Worm (Caenorhabditis elegans) whole organism, mixed stage, embryonic: ENCODE results near the gene ZC190.5.
"Not testable (repeated sequence)": the region's sequence is repeated elsewhere in the genome, so short reads cannot be mapped to it uniquely, and the experiment has no call there.

Experiments
- bed-3 ChIP-seq: fragments of 200-800 bp; sonication (Bioruptor generic); optimal IDR thresholded peaks from 3 replicates; lab custom pipeline; 2018; ENCODE audit warnings: mild to moderate bottlenecking, missing genetic modification characterization, moderate library complexity, missing compliant biosample characterization
- blmp-1 ChIP-seq: fragments of 150-350 bp; optimal IDR thresholded peaks from 2 replicates; lab custom pipeline; 2014; ENCODE audit warnings: missing biosample characterization, missing genetic modification characterization
- ceh-39 ChIP-seq: fragments of 150-350 bp; optimal IDR thresholded peaks from 2 replicates; lab custom pipeline; 2014; ENCODE audit warnings: missing biosample characterization, missing genetic modification characterization
- ceh-43 ChIP-seq: fragments of 200-800 bp; sonication (Bioruptor generic); optimal IDR thresholded peaks from 2 replicates; lab custom pipeline; 2018; ENCODE audit warnings: mild to moderate bottlenecking, missing genetic modification characterization, moderate library complexity, missing compliant biosample characterization
- ceh-83 ChIP-seq: fragments of 200-800 bp; sonication (Bioruptor generic); optimal IDR thresholded peaks from 2 replicates; lab custom pipeline; 2018; ENCODE audit warnings: mild to moderate bottlenecking, missing genetic modification characterization, missing compliant biosample characterization
- ces-1 ChIP-seq: fragments of 150-350 bp; optimal IDR thresholded peaks from 2 replicates; lab custom pipeline; 2014; ENCODE audit warnings: missing biosample characterization, missing genetic modification reagents, missing genetic modification characterization
- cnd-1 ChIP-seq: fragments of 200-800 bp; sonication (Bioruptor generic); optimal IDR thresholded peaks from 2 replicates; lab custom pipeline; 2018; ENCODE audit warnings: mild to moderate bottlenecking, missing genetic modification characterization, missing compliant biosample characterization
- drap-1 ChIP-seq: fragments of 200-800 bp; sonication (Bioruptor generic); optimal IDR thresholded peaks from 3 replicates; lab custom pipeline; 2018; ENCODE audit warnings: mild to moderate bottlenecking, missing genetic modification characterization, missing compliant biosample characterization
- elt-1 ChIP-seq: sonication (generic microtip); optimal IDR thresholded peaks from 2 replicates; lab custom pipeline; 2017; ENCODE audit warnings: missing genetic modification characterization, mild to moderate bottlenecking, missing compliant biosample characterization, antibody characterized with exemption, moderate library complexity, borderline replicate concordance; ENCODE audit not compliant: insufficient read depth
- elt-3 ChIP-seq: fragments of 150-350 bp; optimal IDR thresholded peaks from 2 replicates; lab custom pipeline; 2014; ENCODE audit warnings: missing biosample characterization, missing genetic modification characterization
- flh-1 ChIP-seq: fragments of 200-800 bp; sonication (Bioruptor generic); optimal IDR thresholded peaks from 2 replicates; lab custom pipeline; 2018; ENCODE audit warnings: mild to moderate bottlenecking, missing genetic modification characterization, moderate library complexity, missing compliant biosample characterization
- ham-2 ChIP-seq: fragments of 200-800 bp; sonication (Bioruptor generic); optimal IDR thresholded peaks from 2 replicates; lab custom pipeline; 2018; ENCODE audit warnings: mild to moderate bottlenecking, missing genetic modification characterization, missing compliant biosample characterization
- hlh-1 ChIP-seq: fragments of 150-350 bp; optimal IDR thresholded peaks from 2 replicates; lab custom pipeline; 2014; ENCODE audit warnings: missing biosample characterization, missing genetic modification reagents, missing genetic modification characterization
- lin-13 ChIP-seq: fragments of 150-350 bp; optimal IDR thresholded peaks from 2 replicates; lab custom pipeline; 2014; ENCODE audit warnings: missing biosample characterization, missing genetic modification characterization
- lin-32 ChIP-seq: fragments of 200-800 bp; sonication (Bioruptor generic); optimal IDR thresholded peaks from 2 replicates; lab custom pipeline; 2018; ENCODE audit warnings: mild to moderate bottlenecking, missing genetic modification characterization, missing compliant biosample characterization
- mab-5 ChIP-seq: fragments of 150-350 bp; optimal IDR thresholded peaks from 2 replicates; lab custom pipeline; 2014; ENCODE audit warnings: missing biosample characterization, missing genetic modification characterization
- mep-1 ChIP-seq: fragments of 150-350 bp; optimal IDR thresholded peaks from 2 replicates; lab custom pipeline; 2017; ENCODE audit warnings: missing biosample characterization, missing genetic modification reagents, missing genetic modification characterization, inconsistent platforms
- mls-2 ChIP-seq: sonication (generic microtip); optimal IDR thresholded peaks from 2 replicates; lab custom pipeline; 2016; ENCODE audit warnings: mild to moderate bottlenecking, missing genetic modification characterization, moderate library complexity, missing compliant biosample characterization
- nhr-12 ChIP-seq: fragments of 150-350 bp; optimal IDR thresholded peaks from 2 replicates; lab custom pipeline; 2014; ENCODE audit warnings: missing biosample characterization, missing genetic modification characterization
- nhr-2 ChIP-seq: fragments of 150-350 bp; optimal IDR thresholded peaks from 2 replicates; lab custom pipeline; 2014; ENCODE audit warnings: missing biosample characterization, missing genetic modification characterization
- nhr-28 ChIP-seq: fragments of 150-350 bp; optimal IDR thresholded peaks from 2 replicates; lab custom pipeline; 2014; ENCODE audit warnings: missing biosample characterization, missing genetic modification characterization
- nhr-76 ChIP-seq: sonication (generic microtip); optimal IDR thresholded peaks from 2 replicates; lab custom pipeline; 2017; ENCODE audit warnings: missing biosample characterization, missing genetic modification characterization
- pha-4 ChIP-seq: fragments of 150-350 bp; optimal IDR thresholded peaks from 2 replicates; lab custom pipeline; 2018; ENCODE audit warnings: missing biosample characterization, missing genetic modification reagents, missing genetic modification characterization
- sem-2 ChIP-seq: fragments of 200-800 bp; sonication (Bioruptor generic); optimal IDR thresholded peaks from 2 replicates; lab custom pipeline; 2018; ENCODE audit warnings: mild to moderate bottlenecking, missing genetic modification characterization, missing compliant biosample characterization
- snpc-4 ChIP-seq: fragments of 150-350 bp; optimal IDR thresholded peaks from 2 replicates; lab custom pipeline; 2014; ENCODE audit warnings: missing biosample characterization, missing genetic modification characterization
- sptf-1 ChIP-seq: sonication (generic microtip); optimal IDR thresholded peaks from 2 replicates; lab custom pipeline; 2017; ENCODE audit warnings: mild to moderate bottlenecking, missing genetic modification characterization, moderate library complexity, missing compliant biosample characterization
- tbx-8 ChIP-seq: fragments of 200-800 bp; sonication (Bioruptor generic); optimal IDR thresholded peaks from 2 replicates; lab custom pipeline; 2018; ENCODE audit warnings: mild to moderate bottlenecking, missing genetic modification characterization, moderate library complexity, missing compliant biosample characterization
- unc-120 ChIP-seq: sonication (generic microtip); optimal IDR thresholded peaks from 2 replicates; lab custom pipeline; 2017; ENCODE audit warnings: missing genetic modification characterization, missing compliant biosample characterization; ENCODE audit not compliant: poor library complexity, severe bottlenecking
- unc-39 ChIP-seq: fragments of 150-350 bp; optimal IDR thresholded peaks from 2 replicates; lab custom pipeline; 2014; ENCODE audit warnings: missing biosample characterization, missing genetic modification characterization
- unc-62 ChIP-seq: fragments of 150-350 bp; optimal IDR thresholded peaks from 2 replicates; lab custom pipeline; 2014; ENCODE audit warnings: missing biosample characterization, missing genetic modification reagents, missing genetic modification characterization
- zip-8 ChIP-seq: fragments of 150-350 bp; optimal IDR thresholded peaks from 2 replicates; lab custom pipeline; 2014; ENCODE audit warnings: missing biosample characterization, missing genetic modification characterization
- ztf-11 ChIP-seq: fragments of 150-350 bp; optimal IDR thresholded peaks from 2 replicates; lab custom pipeline; 2014; ENCODE audit warnings: missing biosample characterization, missing genetic modification characterization

Gene ZC190.5

ce11 chrV:8673498-8673897, at the start of gene ZC190.5:
ZC190.5 (minus strand) TSS chrV:8673598.
- TF ChIP-seq ces-1 (GFP tag; lab: Kevin White, UChicago) (no peak), mls-2 (no peak), snpc-4 (tag; lab: Kevin White, UChicago) (no peak), lin-13 (tag; lab: Kevin White, UChicago) (no peak), pha-4 (tag; lab: Kevin White, UChicago) (no peak), cnd-1 (tag; lab: Kevin White, UChicago) (no peak), lin-32 (GFP tag; lab: Kevin White, UChicago) (no peak)

- not testable (repeated sequence) for TF ChIP-seq zip-8 (tag; lab: Kevin White, UChicago); ztf-11; ceh-83 (GFP tag; lab: Kevin White, UChicago)
Observed at ce11 chrV:8722160-8722559, 48.8 kb upstream of the ZC190.5 start, which contains the start of gene ZC196.8. ZC196.8 (minus strand) TSS chrV:8722260.

- no peak for TF ChIP-seq drap-1 (GFP tag; lab: Kevin White, UChicago)
- TF ChIP-seq unc-120: no peak
- TF ChIP-seq sptf-1: no peak
- TF ChIP-seq nhr-2 (tag; lab: Kevin White, UChicago): no peak
- TF ChIP-seq ceh-39 (tag; lab: Kevin White, UChicago): no peak
- no peak for TF ChIP-seq ces-1 (GFP tag; lab: Kevin White, UChicago)
- TF ChIP-seq lin-32 (GFP tag; lab: Kevin White, UChicago): no peak
- TF ChIP-seq mab-5 (tag; lab: Kevin White, UChicago): no peak
- no peak for TF ChIP-seq nhr-12 (tag; lab: Kevin White, UChicago)
- no peak for TF ChIP-seq elt-3
- TF ChIP-seq, all 35 proteins: peak for 0
Observed at ce11 chrV:8718399-8718798, 45.0 kb upstream of the ZC190.5 start.

ce11 chrV:8716175-8716574, 42.8 kb upstream of the ZC190.5 start, which contains the start of gene glr-5:
glr-5 (plus strand) TSS chrV:8716495.
- TF ChIP-seq ces-1 (GFP tag; lab: Kevin White, UChicago): peak; percentile 86
- TF ChIP-seq lin-13 (tag; lab: Kevin White, UChicago): no peak

- TF ChIP-seq ceh-39 (tag; lab: Kevin White, UChicago) (no peak), mab-5 (tag; lab: Kevin White, UChicago) (no peak), zip-8 (tag; lab: Kevin White, UChicago) (no peak), unc-62 (GFP tag; lab: Kevin White, UChicago) (no peak), lin-13 (tag; lab: Kevin White, UChicago) (no peak), cnd-1 (tag; lab: Kevin White, UChicago) (no peak), nhr-28 (tag; lab: Kevin White, UChicago) (no peak), ces-1 (GFP tag; lab: Kevin White, UChicago) (no peak), nhr-76 (tag; lab: Kevin White, UChicago) (no peak), mep-1 (tag; lab: Kevin White, UChicago) (no peak), sem-2 (GFP tag; lab: Kevin White, UChicago) (no peak), ceh-43 (GFP tag; lab: Kevin White, UChicago) (no peak), ceh-83 (GFP tag; lab: Kevin White, UChicago) (no peak), mls-2 (no peak), sptf-1 (no peak), elt-3 (no peak), lin-32 (GFP tag; lab: Kevin White, UChicago) (no peak), unc-39 (tag; lab: Kevin White, UChicago) (no peak)
Observed at ce11 chrV:8711910-8712309, 38.5 kb upstream of the ZC190.5 start, which contains the start of gene ZC178.2. ZC178.2 (minus strand) TSS chrV:8712010.

ce11 chrV:8696218-8696617, 22.8 kb upstream of the ZC190.5 start, which contains the start of gene ZC190.10:
ZC190.10 (minus strand) TSS chrV:8696318.
- TF ChIP-seq flh-1; cnd-1 (tag; lab: Kevin White, UChicago); pha-4 (tag; lab: Kevin White, UChicago): not testable (repeated sequence)

- TF ChIP-seq snpc-4 (tag; lab: Kevin White, UChicago): no peak
- no peak for TF ChIP-seq bed-3 (GFP tag; lab: Kevin White, UChicago)
- no peak for TF ChIP-seq unc-120
- no peak for TF ChIP-seq blmp-1
- TF ChIP-seq cnd-1 (tag; lab: Kevin White, UChicago): no peak
- no peak for TF ChIP-seq lin-13 (tag; lab: Kevin White, UChicago)
- no peak for TF ChIP-seq ceh-43 (GFP tag; lab: Kevin White, UChicago)
- no peak for TF ChIP-seq elt-3
- no peak for TF ChIP-seq drap-1 (GFP tag; lab: Kevin White, UChicago)
- no peak for TF ChIP-seq elt-1 (tag; lab: Kevin White, UChicago)
- no peak for TF ChIP-seq nhr-12 (tag; lab: Kevin White, UChicago)
- no peak for TF ChIP-seq unc-39 (tag; lab: Kevin White, UChicago)
- TF ChIP-seq tbx-8 (GFP tag; lab: Kevin White, UChicago): no peak
- no peak for TF ChIP-seq unc-62 (GFP tag; lab: Kevin White, UChicago)
- TF ChIP-seq ham-2 (GFP tag; lab: Kevin White, UChicago): no peak
- no peak for TF ChIP-seq mls-2
- no peak for TF ChIP-seq hlh-1 (tag; lab: Kevin White, UChicago)
- TF ChIP-seq nhr-2 (tag; lab: Kevin White, UChicago): no peak
Observed at ce11 chrV:8687707-8688106, 14.3 kb upstream of the ZC190.5 start, which contains the start of gene ZC190.8. ZC190.8 (minus strand) TSS chrV:8687807.
